Worm (Caenorhabditis elegans): Measurements from ENCODE around the gene E04F6.15.

Gene E04F6.15

DNA sequence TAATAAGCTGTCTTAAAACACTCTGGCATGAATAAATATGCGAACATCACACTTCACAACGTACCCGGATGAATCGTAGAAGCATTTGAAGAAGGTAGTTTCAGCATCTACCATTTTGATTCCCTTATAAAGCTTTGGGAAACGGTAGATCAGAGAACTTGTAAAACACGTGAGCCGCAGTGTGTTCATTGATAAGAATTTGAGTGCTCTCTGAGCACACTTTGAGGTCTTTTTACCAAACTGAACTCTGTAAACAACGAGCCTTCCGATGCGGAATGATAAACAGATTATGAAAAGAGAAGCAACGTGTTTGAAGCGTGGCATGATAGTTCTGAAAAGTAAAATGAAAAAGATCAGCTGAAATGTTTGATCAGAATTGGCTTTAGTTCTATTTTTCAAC, 28.2 kb upstream of the E04F6.15 start, which contains the start of gene aqp-1 (continued):
- TF ChIP-seq ceh-20 (GFP tag; IDR thresholded peaks at IDR 0.05) (no peak), tra-1 (GFP tag; IDR thresholded peaks at IDR 0.05) (peak; percentile 52; the same call in 1 of the 2 replicates), lin-29 (GFP tag; IDR thresholded peaks at IDR 0.05) (no peak), Y5F2A.4 (GFP tag; optimal IDR thresholded peaks at IDR 0.05) (no peak), lin-13 (GFP tag; optimal IDR thresholded peaks at IDR 0.05) (no peak), mep-1 (tag; optimal IDR thresholded peaks at IDR 0.05) (no peak), aly-2 (tag; optimal IDR thresholded peaks at IDR 0.05) (no peak), mxl-3 (GFP tag; optimal IDR thresholded peaks at IDR 0.05) (peak; percentile 52), cey-2 (tag; optimal IDR thresholded peaks at IDR 0.05; ENCODE audit: borderline replicate concordance, insufficient read depth) (no peak), arid-1 (GFP tag; conservative IDR thresholded peaks at IDR 0.05) (no peak), Y48G9A.11 (GFP tag; IDR thresholded peaks at IDR 0.05) (no peak), mxl-2 (GFP tag; conservative IDR thresholded peaks at IDR 0.05) (no peak), dve-1 (tag; optimal IDR thresholded peaks at IDR 0.05; ENCODE audit: insufficient read depth) (peak; percentile 74), ZK546.5 (tag; optimal IDR thresholded peaks at IDR 0.05) (no peak), fkh-10 (GFP tag; optimal IDR thresholded peaks at IDR 0.05) (no peak), F26F4.8 (GFP tag; conservative IDR thresholded peaks at IDR 0.05) (no peak), dpl-1 (GFP tag; optimal IDR thresholded peaks at IDR 0.05) (no peak), lsy-2 (tag; optimal IDR thresholded peaks at IDR 0.05) (peak; percentile 19), ceh-44 (GFP tag; IDR thresholded peaks at IDR 0.05) (no peak), jun-1 (tag; optimal IDR thresholded peaks at IDR 0.05) (no peak), nhr-6 (tag; optimal IDR thresholded peaks at IDR 0.05) (no peak), daf-12 (tag; optimal IDR thresholded peaks at IDR 0.05) (no peak), egl-43 (GFP tag; IDR thresholded peaks at IDR 0.05) (no peak), dmd-8 (GFP tag; IDR thresholded peaks at IDR 0.05) (no peak), spr-1 (tag; optimal IDR thresholded peaks at IDR 0.05) (no peak), lim-7 (GFP tag; IDR thresholded peaks at IDR 0.05) (no peak), vab-7 (GFP tag; IDR thresholded peaks at IDR 0.05) (no peak), lin-39 (tag; optimal IDR thresholded peaks at IDR 0.05) (no peak), hif-1 (tag; optimal IDR thresholded peaks at IDR 0.05) (no peak), skn-1 (tag; optimal IDR thresholded peaks at IDR 0.05) (no peak), nhr-11 (tag; optimal IDR thresholded peaks at IDR 0.05) (no peak), F49E8.2 (tag; optimal IDR thresholded peaks at IDR 0.05; ENCODE audit: borderline replicate concordance) (no peak), D1046.2 (GFP tag; IDR thresholded peaks at IDR 0.05) (no peak), nhr-102 (tag; optimal IDR thresholded peaks at IDR 0.05) (no peak), Y75B8A.6 (GFP tag; IDR thresholded peaks at IDR 0.05) (no peak), nhr-42 (GFP tag; IDR thresholded peaks at IDR 0.05) (0 out of 2 replicates have a peak, but pooled peaks have one; percentile 19), aha-1 (tag) (no peak), nhr-77 (tag; optimal IDR thresholded peaks at IDR 0.05) (peak; percentile 45), hlh-11 (tag; optimal IDR thresholded peaks at IDR 0.05) (peak; percentile 81), spr-3 (GFP tag; optimal IDR thresholded peaks at IDR 0.05) (no peak), F44E2.7 (GFP tag; IDR thresholded peaks at IDR 0.05) (no peak), mdl-1 (tag; optimal IDR thresholded peaks at IDR 0.05) (peak in 1 of 2 experiments; percentile 34), nhr-10 (tag; optimal IDR thresholded peaks at IDR 0.05) (no peak), madf-5 (GFP tag; IDR thresholded peaks at IDR 0.05) (no peak), dmd-6 (GFP tag; IDR thresholded peaks at IDR 0.05) (peak; percentile 91), gei-8 (GFP tag; optimal IDR thresholded peaks at IDR 0.05) (no peak), unc-62 (GFP tag; optimal IDR thresholded peaks at IDR 0.05 in 1 of 2) (no peak), unc-62 (tag; optimal IDR thresholded peaks at IDR 0.05) (no peak), daf-8 (GFP tag; IDR thresholded peaks at IDR 0.05) (no peak), ceh-62 (tag; optimal IDR thresholded peaks at IDR 0.05) (no peak), F10B5.3 (tag; optimal IDR thresholded peaks at IDR 0.05) (no peak), R02D3.7 (tag; optimal IDR thresholded peaks at IDR 0.05) (no peak)
